Worm (Caenorhabditis elegans) whole organism, dauer: Measurements from ENCODE around the gene ZK669.2.

ENCODE experiments used
- unc-62 ChIP-seq: sonication (generic microtip); optimal IDR thresholded peaks from 2 replicates; lab custom pipeline; 2017; ENCODE audit warnings: missing biosample characterization, missing genetic modification reagents, missing genetic modification characterization

The ZK669.2 gene

DNA sequence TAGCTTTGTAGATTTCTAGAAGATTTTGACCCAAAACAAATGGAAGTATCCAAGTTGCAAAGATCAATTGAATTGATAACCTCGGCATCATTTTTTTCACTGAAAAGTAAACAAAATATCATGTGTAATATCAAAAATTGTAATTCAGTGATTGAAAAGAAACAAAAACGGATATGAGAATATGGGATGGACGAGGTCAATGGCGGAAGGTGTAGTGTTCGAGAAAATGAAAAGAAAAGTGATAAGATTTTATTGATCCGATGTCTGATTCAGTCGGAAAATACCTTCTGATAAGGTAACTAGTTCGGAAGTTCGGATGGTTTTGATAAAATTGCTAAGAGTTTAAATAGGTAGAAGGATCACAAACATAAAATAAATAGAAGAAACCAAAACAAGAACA lies at the start of gene ZK669.2:
Gene ZK669.2 (minus strand): TSS at position 101 of the 400 bp plus-strand sequence.
- TF ChIP-seq unc-62 (GFP tag; lab: Kevin White, UChicago), result no peak

ce11 chrII:7986928-7987327 lies 49.0 kb upstream of the ZK669.2 start:
- TF ChIP-seq unc-62 (GFP tag; lab: Kevin White, UChicago), result no peak

ce11 chrII:7985029-7985428 lies 47.1 kb upstream of the ZK669.2 start:
- TF ChIP-seq unc-62 (GFP tag; lab: Kevin White, UChicago), result no peak

- no peak for TF ChIP-seq unc-62 (GFP tag; lab: Kevin White, UChicago)
These were observed 46.1 kb upstream of the ZK669.2 start for ce11 chrII:7984071-7984470.

- no peak for TF ChIP-seq unc-62 (GFP tag; lab: Kevin White, UChicago)
These were observed 45.5 kb upstream of the ZK669.2 start for ce11 chrII:7983454-7983853.

DNA sequence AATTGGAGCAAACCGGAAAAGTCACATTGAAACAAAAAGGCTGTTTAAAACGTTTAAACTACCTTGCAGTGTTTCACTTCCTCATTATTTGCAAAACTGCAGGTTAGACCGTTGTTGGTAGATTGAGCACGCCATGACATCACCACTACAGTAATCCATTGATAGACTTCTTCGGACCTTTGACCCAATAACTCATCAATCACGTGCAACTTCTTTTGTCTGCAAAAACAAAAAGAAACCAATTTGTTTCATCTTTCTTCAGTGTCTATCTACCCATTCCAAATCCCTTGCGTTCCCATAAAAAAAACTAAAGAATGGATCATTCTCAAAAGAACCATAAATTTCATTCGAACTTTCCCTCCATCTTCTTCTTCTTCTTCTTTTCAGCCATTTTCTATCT lies 43.1 kb upstream of the ZK669.2 start:
- TF ChIP-seq unc-62 (GFP tag; lab: Kevin White, UChicago), result no peak

DNA sequence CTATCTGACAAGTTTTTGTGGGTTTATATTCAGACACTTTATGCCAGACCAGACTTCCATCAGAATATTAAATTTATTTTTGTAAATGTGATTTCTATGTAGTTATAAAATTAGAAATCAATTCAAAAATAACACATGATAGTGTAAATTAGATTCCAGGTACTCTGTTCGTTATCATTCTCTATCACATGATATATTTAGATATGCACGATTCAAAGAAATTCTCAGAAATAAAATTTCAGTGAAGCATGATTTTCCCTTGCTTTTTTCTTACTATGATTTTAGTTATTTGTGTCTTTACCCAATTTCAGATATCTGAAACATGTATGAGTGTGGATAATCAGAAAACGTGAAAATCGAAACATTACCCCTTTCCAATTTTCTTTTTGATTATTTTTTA lies 39.5 kb upstream of the ZK669.2 start:
- TF ChIP-seq unc-62 (GFP tag; lab: Kevin White, UChicago), result no peak

DNA sequence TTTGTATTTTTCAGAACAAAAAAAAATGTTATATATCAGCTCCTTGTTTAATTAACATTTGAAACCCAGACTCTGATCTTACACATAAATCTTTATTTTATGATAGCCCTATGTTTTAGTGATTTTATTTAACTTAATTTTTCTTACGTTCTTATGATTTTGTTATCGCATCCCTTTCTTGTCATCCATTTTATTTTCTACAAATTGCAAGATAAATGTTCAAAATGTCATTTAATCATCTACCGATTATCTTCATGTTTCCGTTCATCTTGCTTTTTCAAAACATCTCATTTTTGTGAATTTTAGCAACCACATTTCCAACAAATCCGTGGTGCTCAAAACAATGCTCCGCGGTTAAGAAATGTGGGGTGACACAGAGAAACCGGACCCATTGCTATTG lies 38.3 kb upstream of the ZK669.2 start, which contains the start of gene DH11.5:
Gene DH11.5 (plus strand): TSS at position 301 of the 400 bp plus-strand sequence.
- TF ChIP-seq unc-62 (GFP tag; lab: Kevin White, UChicago), result no peak

ce11 chrII:7974189-7974823 lies 36.3 kb upstream of the ZK669.2 start:
- no peak for TF ChIP-seq unc-62 (GFP tag; lab: Kevin White, UChicago)

DNA sequence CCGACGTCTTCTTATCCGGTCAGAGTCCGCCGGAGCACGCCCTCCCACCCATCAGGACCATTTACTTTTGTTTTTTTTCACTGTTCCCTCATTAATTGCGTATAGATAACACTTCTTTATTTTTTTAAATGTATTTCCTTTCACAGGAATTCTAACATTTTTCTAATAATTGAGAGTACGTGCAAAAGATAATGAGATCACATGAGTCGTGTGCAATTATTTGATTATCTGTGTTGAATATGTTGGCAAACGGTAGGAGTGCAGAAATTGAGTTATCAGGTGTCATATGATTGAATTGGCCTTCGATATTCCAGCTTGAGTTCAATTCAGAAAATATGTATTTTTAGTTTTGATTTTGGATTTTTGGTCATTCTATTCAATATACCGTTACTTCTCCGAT lies 30.4 kb upstream of the ZK669.2 start:
- TF ChIP-seq unc-62 (GFP tag; lab: Kevin White, UChicago), result no peak

DNA sequence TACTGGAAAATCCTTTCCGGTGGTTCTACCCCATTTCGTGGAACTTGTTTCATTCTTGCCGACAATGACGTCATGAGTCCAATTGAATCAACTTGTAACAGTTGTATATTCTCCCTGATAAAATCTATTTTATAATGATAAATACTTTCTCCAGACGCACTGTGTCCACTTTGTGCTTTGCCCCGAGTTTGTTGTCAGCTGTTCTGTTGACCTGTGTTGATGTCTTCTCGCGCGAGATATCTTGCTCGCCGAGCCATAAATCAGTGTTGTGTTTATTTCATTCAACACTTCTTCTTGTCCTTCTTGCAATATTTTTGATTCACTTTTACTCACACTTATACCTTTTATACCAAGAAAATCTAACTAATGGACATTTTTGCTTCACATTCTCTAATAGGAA lies 24.2 kb upstream of the ZK669.2 start:
- no peak for TF ChIP-seq unc-62 (GFP tag; lab: Kevin White, UChicago)

DNA sequence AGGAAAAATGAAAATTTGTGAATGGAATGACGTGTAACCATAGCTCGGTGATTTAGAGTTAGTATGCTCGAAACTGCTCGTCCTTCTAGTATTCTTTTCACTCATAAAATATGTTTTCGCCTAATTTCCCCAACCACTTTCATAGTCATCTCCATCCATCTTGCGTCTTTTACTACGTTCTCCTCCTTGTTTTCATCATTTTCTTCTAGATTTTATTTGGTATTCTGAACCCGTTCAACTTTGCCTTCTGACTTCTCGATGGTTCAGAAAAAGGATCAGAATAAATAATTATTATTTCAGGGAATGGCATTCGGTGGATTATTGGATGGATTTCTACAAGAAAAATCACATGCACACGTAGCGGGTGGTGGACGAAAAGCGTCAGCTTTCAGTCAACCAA lies 20.6 kb upstream of the ZK669.2 start, which contains the start of gene C04H4.1:
Gene C04H4.1 (plus strand): TSS at position 301 of the 400 bp plus-strand sequence.
- TF ChIP-seq unc-62 (GFP tag; lab: Kevin White, UChicago), result no peak

DNA sequence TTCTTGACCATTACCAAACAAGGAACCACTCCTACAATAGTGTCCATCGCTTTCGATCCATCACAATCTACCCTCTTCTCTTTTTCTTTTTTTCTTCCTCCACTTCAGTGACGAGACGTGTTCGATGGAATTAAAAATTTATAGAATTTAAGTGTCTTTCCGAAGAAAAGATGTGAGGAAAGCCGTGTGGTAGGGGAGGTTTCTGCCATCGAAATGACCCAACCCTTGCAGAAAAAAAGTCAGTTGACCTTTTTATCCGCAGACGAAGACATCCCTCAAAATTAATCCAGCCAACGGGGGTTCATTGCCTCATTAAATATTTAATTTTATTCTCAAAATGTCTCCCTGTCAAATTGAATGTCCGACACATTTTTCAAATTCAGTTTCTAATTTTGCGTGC lies 17.6 kb upstream of the ZK669.2 start:
- TF ChIP-seq unc-62 (GFP tag; lab: Kevin White, UChicago), result no peak

DNA sequence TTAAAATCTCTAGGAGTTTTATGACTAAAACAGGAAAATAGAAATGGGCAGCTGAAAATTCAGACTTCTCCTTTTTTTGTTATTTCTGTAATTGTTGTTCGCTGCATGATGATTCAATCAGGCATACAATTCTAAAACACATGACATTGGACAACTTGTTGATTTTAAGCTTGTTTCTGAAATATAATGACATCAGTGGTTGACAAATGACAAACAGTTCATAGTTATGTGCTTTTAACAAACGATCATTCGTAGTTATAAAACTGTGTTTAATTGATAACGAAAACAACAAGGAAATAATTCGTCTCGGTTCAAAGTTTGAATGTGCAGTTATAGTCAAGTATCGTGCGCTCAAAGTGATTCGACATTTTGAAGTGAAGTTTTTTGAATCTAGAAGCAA lies 10.3 kb upstream of the ZK669.2 start:
- TF ChIP-seq unc-62 (GFP tag; lab: Kevin White, UChicago), result no peak

- no peak for TF ChIP-seq unc-62 (GFP tag; lab: Kevin White, UChicago)
These were observed 8.9 kb upstream of the ZK669.2 start, which contains the start of gene ZK669.5 for ce11 chrII:7946830-7947425. Gene ZK669.5 (minus strand): TSS chrII:7946880.

ce11 chrII:7945168-7945567 lies 7.2 kb upstream of the ZK669.2 start, which contains the start of gene dbt-1:
Gene dbt-1 (minus strand): TSS chrII:7945206.
- no peak for TF ChIP-seq unc-62 (GFP tag; lab: Kevin White, UChicago)

DNA sequence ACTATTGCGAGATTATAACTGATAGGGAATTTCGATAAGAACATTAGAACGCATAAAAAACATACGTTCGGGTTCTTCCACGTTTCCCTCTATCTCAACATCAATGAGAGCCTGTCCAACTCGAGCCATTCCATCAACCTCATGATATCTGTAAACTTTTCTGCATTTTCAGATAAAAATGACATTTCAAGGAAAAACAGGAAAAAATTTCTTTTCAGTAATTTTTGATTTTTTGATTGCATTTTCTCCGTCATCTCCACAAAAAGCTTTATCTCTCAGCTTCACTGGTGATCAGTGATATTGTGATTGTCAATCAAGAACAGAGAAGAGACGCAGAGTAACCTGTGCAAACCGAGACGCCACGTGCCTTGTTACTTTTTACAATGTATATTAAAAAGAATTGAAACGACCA lies 6.4 kb upstream of the ZK669.2 start:
- no peak for TF ChIP-seq unc-62 (GFP tag; lab: Kevin White, UChicago)
